Worm (Caenorhabditis elegans) whole organism, late embryonic: ENCODE measurements around the gene srsx-1.

Source experiments
- nhr-11 ChIP-seq: fragments of 150-350 bp; optimal IDR thresholded peaks from 2 replicates; lab custom pipeline; 2014; ENCODE audit warnings: missing biosample characterization, missing genetic modification characterization
- sdc-2 ChIP-seq: sonication (generic microtip); optimal IDR thresholded peaks from 2 replicates; lab custom pipeline; 2016; ENCODE audit warnings: missing genotype, missing genetic modification characterization, missing compliant biosample characterization
- syd-9 ChIP-seq: sonication (generic microtip); optimal IDR thresholded peaks from 2 replicates; lab custom pipeline; 2016; ENCODE audit warnings: mild to moderate bottlenecking, missing genetic modification characterization, moderate library complexity, missing compliant biosample characterization

- no peak for TF ChIP-seq syd-9 (tag; lab: Kevin White, UChicago)
- TF ChIP-seq sdc-2 (tag; lab: Kevin White, UChicago): no peak
- TF ChIP-seq nhr-11 (tag; lab: Kevin White, UChicago): no peak
Measured at ce11 chrV:17165409-17165808, 12.5 kb downstream of the srsx-1 start, which contains the start of gene srh-102.
